Worm (Caenorhabditis elegans): ENCODE data around the gene Y69A2AR.28.

DNA sequence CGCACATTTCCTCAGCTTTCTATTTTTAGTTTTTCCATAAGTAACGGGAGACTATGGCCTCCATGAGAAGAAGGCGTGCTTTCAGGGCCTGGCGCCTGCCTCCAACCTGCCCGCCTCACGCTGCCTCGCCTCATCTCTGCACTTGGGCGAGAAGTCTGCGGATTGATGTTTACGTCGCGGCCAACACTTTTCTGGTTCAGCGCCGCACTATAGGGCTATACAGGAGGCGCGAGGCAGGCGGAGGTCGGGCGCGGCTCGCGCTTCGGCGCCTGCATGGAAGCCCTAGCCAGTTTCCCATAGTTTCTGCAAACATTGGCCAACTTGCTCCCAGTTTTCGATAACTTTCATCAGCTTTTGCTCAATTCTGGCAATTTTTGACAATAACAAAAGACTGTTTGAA is 39.7 kb downstream of the Y69A2AR.28 start:
- no peak for TF ChIP-seq aha-1 (tag; optimal IDR thresholded peaks at IDR 0.05)
- TF ChIP-seq hlh-4 (tag; optimal IDR thresholded peaks at IDR 0.05), result no peak
- TF ChIP-seq ztf-4 (tag; optimal IDR thresholded peaks at IDR 0.05), result no peak
- no peak for TF ChIP-seq aly-2 (tag; optimal IDR thresholded peaks at IDR 0.05)
